Worm (Caenorhabditis elegans) whole organism, young adult: ENCODE measurements around the gene C34B4.2.
A peak's percentile ranks its signal among the peaks of the same experiment; 100 is the strongest.

Source experiments
- B0035.1 ChIP-seq: sonication (generic microtip); optimal IDR thresholded peaks from 2 replicates; lab custom pipeline; 2016; ENCODE audit warnings: missing genetic modification characterization, mild to moderate bottlenecking, missing compliant biosample characterization, missing genotype, missing genetic modification reagents
- B0336.3 ChIP-seq: fragments of 200-800 bp; sonication (Bioruptor generic); IDR thresholded peaks from 2 replicates; pipeline ENCODE4 v1.3.6; 2022; ENCODE audit warnings: missing genetic modification characterization, missing compliant biosample characterization
- F10E7.11 ChIP-seq: sonication (generic microtip); optimal IDR thresholded peaks from 2 replicates; lab custom pipeline; 2017; ENCODE audit warnings: mild to moderate bottlenecking, missing genetic modification characterization, moderate library complexity, missing compliant biosample characterization
- F22D6.2 ChIP-seq: sonication (generic microtip); optimal IDR thresholded peaks from 2 replicates; lab custom pipeline; 2016; ENCODE audit warnings: mild to moderate bottlenecking, missing genetic modification characterization, missing compliant biosample characterization
- F23B12.7 ChIP-seq: sonication (generic microtip); optimal IDR thresholded peaks from 2 replicates; lab custom pipeline; 2017; ENCODE audit warnings: missing genetic modification characterization, mild to moderate bottlenecking, missing compliant biosample characterization, antibody characterized with exemption, moderate library complexity; ENCODE audit not compliant: insufficient read depth
- F57A8.1 ChIP-seq: fragments of 200-800 bp; sonication (Bioruptor generic); optimal IDR thresholded peaks from 2 replicates; lab custom pipeline; 2018; ENCODE audit warnings: mild to moderate bottlenecking, missing genetic modification characterization, moderate library complexity, missing compliant biosample characterization
- K12H6.12 ChIP-seq: fragments of 200-800 bp; sonication (Bioruptor generic); optimal IDR thresholded peaks from 2 replicates; lab custom pipeline; 2018; ENCODE audit warnings: mild to moderate bottlenecking, missing genetic modification characterization, missing compliant biosample characterization
- Y53F4B.3 ChIP-seq: fragments of 200-800 bp; sonication (Bioruptor generic); IDR thresholded peaks from 2 replicates; pipeline ENCODE4 v1.3.6; 2022; ENCODE audit warnings: missing genetic modification reagents, missing genetic modification characterization, missing compliant biosample characterization
- aptf-2 ChIP-seq: fragments of 200-800 bp; sonication (Bioruptor generic); conservative IDR thresholded peaks from 2 replicates; pipeline ENCODE4 v1.3.6; 2022; ENCODE audit warnings: missing genetic modification reagents, missing genetic modification characterization, missing compliant biosample characterization
- atf-7 ChIP-seq: sonication (generic microtip); optimal IDR thresholded peaks from 2 replicates; lab custom pipeline; 2017; ENCODE audit warnings: mild to moderate bottlenecking, missing genetic modification characterization, missing compliant biosample characterization
- athp-1 ChIP-seq: sonication (generic microtip); optimal IDR thresholded peaks from 2 replicates; lab custom pipeline; 2017; ENCODE audit warnings: mild to moderate bottlenecking, missing genetic modification characterization, missing compliant biosample characterization
- attf-3 ChIP-seq: fragments of 200-800 bp; sonication (Bioruptor generic); conservative IDR thresholded peaks from 2 replicates; pipeline ENCODE4 v1.3.6; 2022; ENCODE audit warnings: missing genetic modification reagents, missing genetic modification characterization, missing compliant biosample characterization
- attf-5 ChIP-seq: fragments of 200-800 bp; sonication (Bioruptor generic); optimal IDR thresholded peaks from 2 replicates; lab custom pipeline; 2018; ENCODE audit warnings: mild to moderate bottlenecking, missing genetic modification characterization, missing compliant biosample characterization
- bed-2 ChIP-seq: fragments of 200-800 bp; sonication (Bioruptor generic); IDR thresholded peaks from 2 replicates; pipeline ENCODE4 v1.3.6; 2022; ENCODE audit warnings: missing genetic modification reagents, missing genetic modification characterization, missing compliant biosample characterization
- cebp-1 ChIP-seq, 2 experiments: fragments of 200-800 bp in 1 of 2; sonication (Bioruptor generic) in 1 of 2; sonication (generic microtip) in 1 of 2; IDR thresholded peaks in 1 of 2; optimal IDR thresholded peaks in 1 of 2; 2 replicates each; pipeline versions ENCODE4 v1.3.6 to Lab custom; 2017 to 2022; ENCODE audit warnings: missing compliant biosample characterization in 2 of 2, missing genetic modification characterization in 2 of 2, mild to moderate bottlenecking in 1 of 2, missing genetic modification reagents in 1 of 2, moderate library complexity in 1 of 2
- cebp-2 ChIP-seq: fragments of 200-800 bp; sonication (Bioruptor generic); IDR thresholded peaks from 2 replicates; pipeline ENCODE4 v1.3.6; 2022; ENCODE audit warnings: missing genetic modification characterization, missing compliant biosample characterization
- ceh-40 ChIP-seq: fragments of 200-800 bp; sonication (Bioruptor generic); IDR thresholded peaks from 2 replicates; pipeline ENCODE4 v1.3.6; 2022; ENCODE audit warnings: missing genetic modification characterization, missing compliant biosample characterization
- chd-7 ChIP-seq: sonication (generic microtip); optimal IDR thresholded peaks from 2 replicates; lab custom pipeline; 2016; ENCODE audit warnings: mild to moderate bottlenecking, missing genetic modification characterization, moderate library complexity, missing compliant biosample characterization
- egrh-3 ChIP-seq: fragments of 200-800 bp; sonication (Bioruptor generic); IDR thresholded peaks from 2 replicates; pipeline ENCODE4 v1.3.6; 2022; ENCODE audit warnings: missing genetic modification reagents, missing genetic modification characterization, missing compliant biosample characterization
- hlh-12 ChIP-seq: sonication (generic microtip); optimal IDR thresholded peaks from 2 replicates; lab custom pipeline; 2016; ENCODE audit warnings: missing genetic modification characterization, missing compliant biosample characterization
- hmg-1.2 ChIP-seq: fragments of 200-800 bp; sonication (Bioruptor generic); IDR thresholded peaks from 2 replicates; pipeline ENCODE4 v1.3.6; 2022; ENCODE audit warnings: missing genetic modification reagents, missing genetic modification characterization, missing compliant biosample characterization
- lag-1 ChIP-seq: fragments of 200-800 bp; sonication (Bioruptor generic); IDR thresholded peaks from 2 replicates; pipeline ENCODE4 v1.3.6; 2022; ENCODE audit warnings: missing genetic modification reagents, missing genetic modification characterization, missing compliant biosample characterization
- let-526 ChIP-seq: fragments of 200-800 bp; sonication (Bioruptor generic); IDR thresholded peaks from 2 replicates; pipeline ENCODE4 v1.3.6; 2022; ENCODE audit warnings: missing genetic modification reagents, missing genetic modification characterization, missing compliant biosample characterization
- lin-40 ChIP-seq: sonication (generic microtip); optimal IDR thresholded peaks from 2 replicates; lab custom pipeline; 2016; ENCODE audit warnings: missing genetic modification characterization, mild to moderate bottlenecking, missing compliant biosample characterization, missing genotype, missing genetic modification reagents
- lin-54 ChIP-seq: fragments of 200-800 bp; sonication (Bioruptor generic); optimal IDR thresholded peaks from 2 replicates; lab custom pipeline; 2018; ENCODE audit warnings: mild to moderate bottlenecking, missing genetic modification characterization, missing compliant biosample characterization
- lsl-1 ChIP-seq: fragments of 200-800 bp; sonication (Bioruptor generic); optimal IDR thresholded peaks from 2 replicates; lab custom pipeline; 2018; ENCODE audit warnings: mild to moderate bottlenecking, missing genetic modification characterization, moderate library complexity, missing compliant biosample characterization
- mes-4 ChIP-seq: sonication (generic microtip); optimal IDR thresholded peaks from 2 replicates; lab custom pipeline; 2016; ENCODE audit warnings: missing genotype, missing genetic modification characterization, missing compliant biosample characterization
- nfya-1 ChIP-seq: sonication (generic microtip); optimal IDR thresholded peaks from 2 replicates; lab custom pipeline; 2017; ENCODE audit warnings: antibody characterized with exemption, missing compliant biosample characterization, missing genetic modification characterization, borderline replicate concordance; ENCODE audit not compliant: insufficient read depth
- nfya-2 ChIP-seq: fragments of 200-800 bp; sonication (Bioruptor generic); IDR thresholded peaks from 2 replicates; pipeline ENCODE4 v1.3.6; 2022; ENCODE audit warnings: missing genetic modification reagents, missing genetic modification characterization, missing compliant biosample characterization
- nfyb-1 ChIP-seq: fragments of 200-800 bp; sonication (Bioruptor generic); IDR thresholded peaks from 2 replicates; pipeline ENCODE4 v1.3.6; 2022; ENCODE audit warnings: missing genetic modification reagents, missing genetic modification characterization, missing compliant biosample characterization
- nhr-80 ChIP-seq: sonication (generic microtip); optimal IDR thresholded peaks from 2 replicates; lab custom pipeline; 2016; ENCODE audit warnings: missing genetic modification characterization, missing compliant biosample characterization
- nhr-90 ChIP-seq: sonication (generic microtip); optimal IDR thresholded peaks from 2 replicates; lab custom pipeline; 2016; ENCODE audit warnings: missing genotype, mild to moderate bottlenecking, missing genetic modification characterization, missing compliant biosample characterization
- sdz-38 ChIP-seq: sonication (generic microtip); optimal IDR thresholded peaks from 2 replicates; lab custom pipeline; 2016; ENCODE audit warnings: missing genotype, missing genetic modification characterization, missing compliant biosample characterization
- snpc-1.3 ChIP-seq: sonication (generic microtip); optimal IDR thresholded peaks from 2 replicates; lab custom pipeline; 2017; ENCODE audit warnings: missing genetic modification characterization, mild to moderate bottlenecking, missing compliant biosample characterization, antibody characterized with exemption, moderate library complexity, missing genotype, missing genetic modification reagents; ENCODE audit not compliant: insufficient read depth
- snpc-4 ChIP-seq, 5 experiments: fragments of 150-350 bp in 1 of 5; sonication (generic microtip) in 4 of 5; optimal IDR thresholded peaks; 2 replicates each; lab custom pipeline; 2014 to 2018; ENCODE audit warnings: missing genetic modification characterization in 5 of 5, missing biosample characterization in 3 of 5, antibody characterized with exemption in 2 of 5, mild to moderate bottlenecking in 2 of 5, missing compliant biosample characterization in 2 of 5, missing genotype in 2 of 5, moderate library complexity in 2 of 5, missing genetic modification reagents in 1 of 5
- tlf-1 ChIP-seq: fragments of 200-800 bp; sonication (Bioruptor generic); optimal IDR thresholded peaks from 2 replicates; lab custom pipeline; 2018; ENCODE audit warnings: mild to moderate bottlenecking, missing genetic modification characterization, missing compliant biosample characterization
- unc-62 ChIP-seq: fragments of 150-350 bp; optimal IDR thresholded peaks from 2 replicates; lab custom pipeline; 2014; ENCODE audit warnings: missing biosample characterization, missing genetic modification reagents, missing genetic modification characterization
- zim-3 ChIP-seq: sonication (generic microtip); optimal IDR thresholded peaks from 2 replicates; lab custom pipeline; 2017; ENCODE audit warnings: mild to moderate bottlenecking, missing genetic modification characterization, moderate library complexity, missing compliant biosample characterization
- ztf-22 ChIP-seq: fragments of 200-800 bp; sonication (Bioruptor generic); optimal IDR thresholded peaks from 2 replicates; lab custom pipeline; 2018; ENCODE audit warnings: mild to moderate bottlenecking, missing genetic modification characterization, moderate library complexity, missing compliant biosample characterization
- ztf-3 ChIP-seq: fragments of 200-800 bp; sonication (Bioruptor generic); optimal IDR thresholded peaks from 2 replicates; lab custom pipeline; 2018; ENCODE audit warnings: mild to moderate bottlenecking, missing genetic modification characterization, missing compliant biosample characterization

The C34B4.2 gene

DNA sequence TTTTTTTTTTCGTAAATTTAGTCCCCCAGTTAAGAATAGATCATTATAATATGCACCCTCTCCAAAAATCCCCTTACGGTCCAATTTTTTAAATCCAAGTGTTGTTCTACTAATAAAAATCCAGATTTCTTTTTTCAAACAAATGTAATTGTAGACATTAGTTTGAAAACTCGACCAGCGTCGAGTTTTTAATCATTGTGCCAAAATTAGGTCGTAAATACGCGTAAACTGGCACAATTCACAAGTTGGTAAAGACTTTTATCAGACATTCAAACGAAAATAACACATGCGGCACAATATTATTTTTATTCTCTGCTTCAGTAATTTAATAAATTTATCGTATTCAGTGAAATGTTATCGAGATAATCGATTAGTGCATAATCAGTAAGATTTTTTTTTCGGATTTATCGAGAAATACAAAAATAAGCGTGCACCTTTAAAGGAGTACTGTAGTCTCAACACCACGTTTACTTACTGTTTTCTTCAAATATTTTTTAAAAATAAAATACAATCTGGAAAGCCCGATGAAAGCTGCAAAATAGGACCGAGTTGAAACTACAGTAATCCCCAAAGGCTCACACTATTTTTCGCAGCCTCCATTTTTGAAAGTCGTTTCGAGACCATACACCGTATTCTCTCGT lies 7.4 kb downstream of the C34B4.2 start, which contains the start of gene C34B4.4:
Gene C34B4.4, plus strand, starts transcription at position 276 of the 641 bp plus-strand sequence.
- no peak for TF ChIP-seq Y53F4B.3 (GFP tag; lab: Robert Waterston, UW)
- no peak for TF ChIP-seq nhr-80 (tag; lab: Kevin White, UChicago)
- peak; percentile 24 for TF ChIP-seq ztf-3 (GFP tag; lab: Kevin White, UChicago)
- TF ChIP-seq ztf-22 = no peak
- TF ChIP-seq chd-7 (tag; lab: Kevin White, UChicago) = peak; percentile 2
- TF ChIP-seq tlf-1 = peak; percentile 37
- peak; percentile 60 for TF ChIP-seq zim-3 (tag; lab: Kevin White, UChicago)
- TF ChIP-seq lin-54 = no peak
- no peak for TF ChIP-seq attf-5 (GFP tag; lab: Kevin White, UChicago)
- 0 out of 2 replicates have a peak, but pooled peaks have one; percentile 47 for TF ChIP-seq nfyb-1 (GFP tag; lab: Robert Waterston, UW)
- no peak for TF ChIP-seq mes-4 (tag; lab: Kevin White, UChicago)
- TF ChIP-seq bed-2 (GFP tag; lab: Robert Waterston, UW) = no peak
- peak; percentile 1 for TF ChIP-seq F22D6.2 (tag; lab: Kevin White, UChicago)
- TF ChIP-seq lag-1 = no peak
- no peak for TF ChIP-seq cebp-2 (GFP tag; lab: Robert Waterston, UW)
- TF ChIP-seq sdz-38 = no peak
- no peak for TF ChIP-seq cebp-1 (GFP tag; IDR thresholded peaks at IDR 0.05; lab: Robert Waterston, UW)
- TF ChIP-seq cebp-1 (tag; optimal IDR thresholded peaks at IDR 0.05; lab: Kevin White, UChicago) = no peak
- peak; percentile 41 for TF ChIP-seq atf-7 (tag; lab: Kevin White, UChicago)
- TF ChIP-seq F57A8.1 (GFP tag; lab: Kevin White, UChicago) = no peak
- TF ChIP-seq aptf-2 = no peak
- no peak for TF ChIP-seq hlh-12 (tag; lab: Kevin White, UChicago)
- TF ChIP-seq snpc-1.3 (tag; lab: Kevin White, UChicago) = peak; percentile 5
- TF ChIP-seq B0035.1 (tag; lab: Kevin White, UChicago) = no peak
- peak; percentile 26 for TF ChIP-seq snpc-4 (GFP tag; optimal IDR thresholded peaks at IDR 0.05; lab: Kevin White, UChicago)
- TF ChIP-seq snpc-4 (tag; optimal IDR thresholded peaks at IDR 0.05; lab: Kevin White, UChicago) = no peak
- no peak for TF ChIP-seq nhr-90 (tag; lab: Kevin White, UChicago)
- no peak for TF ChIP-seq F23B12.7
- no peak for TF ChIP-seq egrh-3
- peak; percentile 47 for TF ChIP-seq K12H6.12
- no peak for TF ChIP-seq hmg-1.2 (GFP tag; lab: Robert Waterston, UW)
- TF ChIP-seq unc-62 = no peak
- no peak for TF ChIP-seq nfya-2 (GFP tag; lab: Robert Waterston, UW)
- no peak for TF ChIP-seq attf-3 (GFP tag; lab: Robert Waterston, UW)
- TF ChIP-seq nfya-1 (tag; lab: Kevin White, UChicago) = no peak
- 0 out of 2 replicates have a peak, but pooled peaks have one; percentile 13 for TF ChIP-seq B0336.3 (GFP tag; lab: Robert Waterston, UW)
- no peak for TF ChIP-seq lin-40 (tag; lab: Kevin White, UChicago)
- no peak for TF ChIP-seq lsl-1 (GFP tag; lab: Kevin White, UChicago)
- TF ChIP-seq F10E7.11 = peak; percentile 58
- no peak for TF ChIP-seq ceh-40
- TF ChIP-seq athp-1 (tag; lab: Kevin White, UChicago) = peak; percentile 15
- TF ChIP-seq let-526 = no peak
- TF ChIP-seq, all 124 proteins: peak for 13
